Worm (Caenorhabditis elegans): ENCODE measurements around the gene F55G11.7.

DNA sequence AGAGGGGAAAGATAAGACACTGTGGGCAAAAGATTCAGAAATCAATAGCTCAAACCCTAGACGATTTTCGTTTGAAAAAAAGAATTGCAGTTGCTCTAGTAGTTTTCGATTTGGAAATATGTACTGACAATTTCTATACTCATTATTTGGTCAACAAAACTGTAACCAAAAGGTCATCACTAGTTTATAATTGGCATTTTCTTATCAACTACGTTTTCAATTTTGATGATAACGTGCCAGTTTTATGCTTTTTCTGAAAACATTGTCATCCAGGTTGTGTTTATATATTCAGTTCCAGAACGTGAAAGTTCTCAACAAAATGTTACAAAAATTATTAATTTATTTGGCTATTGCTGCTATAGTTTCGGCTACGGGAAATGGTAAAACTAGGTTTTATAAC is 2.3 kb downstream of the F55G11.7 start, which contains the start of gene F55G11.8:
- TF ChIP-seq zip-8 (tag; optimal IDR thresholded peaks at IDR 0.05) (no peak), unc-39 (tag; optimal IDR thresholded peaks at IDR 0.05) (no peak), ceh-39 (tag; optimal IDR thresholded peaks at IDR 0.05) (no peak), snpc-4 (tag; optimal IDR thresholded peaks at IDR 0.05) (no peak), mab-5 (tag; optimal IDR thresholded peaks at IDR 0.05) (no peak), unc-62 (GFP tag; optimal IDR thresholded peaks at IDR 0.05) (no peak), elt-3 (tag; optimal IDR thresholded peaks at IDR 0.05) (no peak), mep-1 (tag; optimal IDR thresholded peaks at IDR 0.05) (no peak), unc-120 (tag; optimal IDR thresholded peaks at IDR 0.05; ENCODE audit: poor library complexity, severe bottlenecking) (no peak)

All from whole organism, mixed stage, embryonic.